Fruit fly (Drosophila melanogaster) S2 (cell line): Measurements from ENCODE around the gene CG13046.

Experiments
- CG8478 ChIP-seq: fragments of >200 bp; optimal IDR thresholded peaks from 2 replicates; lab custom pipeline; 2018
- CTCF ChIP-seq, 2 experiments: fragments of >200 bp; optimal IDR thresholded peaks; 2 replicates each; lab custom pipeline; 2018

dm6 chr3L:16263043-16263442 is 25.2 kb downstream of the CG13046 start, which contains the start of gene CG13070:
- TF ChIP-seq CG8478 (lab: Kevin White, UChicago) (no peak), CTCF (optimal IDR thresholded peaks at IDR 0.05; lab: Kevin White, UChicago) (no peak)
